Worm (Caenorhabditis elegans): Measurements from ENCODE around the gene taf-8.

The taf-8 gene

ce11 chrII:9682044-9682443, 12.9 kb downstream of the taf-8 start:
- no peak for TF ChIP-seq flt-1 (GFP tag; IDR thresholded peaks at IDR 0.05)
- TF ChIP-seq ceh-13 (GFP tag; optimal IDR thresholded peaks at IDR 0.05): no peak
- no peak for TF ChIP-seq hnd-1 (tag; optimal IDR thresholded peaks at IDR 0.05)
- TF ChIP-seq F13C5.2 (tag; optimal IDR thresholded peaks at IDR 0.05): no peak

- TF ChIP-seq tbx-11 (GFP tag; IDR thresholded peaks at IDR 0.05) (no peak), pes-1 (GFP tag; IDR thresholded peaks at IDR 0.05) (no peak), aly-1 (tag; optimal IDR thresholded peaks at IDR 0.05) (no peak), sea-1 (GFP tag; conservative IDR thresholded peaks at IDR 0.05) (no peak), F13C5.2 (tag; optimal IDR thresholded peaks at IDR 0.05) (no peak), hmbx-1 (tag; optimal IDR thresholded peaks at IDR 0.05) (no peak), scrt-1 (GFP tag; IDR thresholded peaks at IDR 0.05) (no peak), tbx-37 (GFP tag; conservative IDR thresholded peaks at IDR 0.05) (no peak), ceh-36 (tag; optimal IDR thresholded peaks at IDR 0.05) (no peak), hnd-1 (tag; optimal IDR thresholded peaks at IDR 0.05) (no peak), flt-1 (GFP tag; IDR thresholded peaks at IDR 0.05) (no peak), hmg-4 (GFP tag; optimal IDR thresholded peaks at IDR 0.05) (no peak), tra-4 (tag; optimal IDR thresholded peaks at IDR 0.05) (no peak)
These were observed 15.1 kb downstream of the taf-8 start for ce11 chrII:9684175-9684574.

ce11 chrII:9686663-9687193, 17.6 kb downstream of the taf-8 start, which contains the start of gene ZK1320.9:
Gene ZK1320.9, minus strand, starts transcription at chrII:9686713.
- no peak for TF ChIP-seq sea-1 (GFP tag; conservative IDR thresholded peaks at IDR 0.05)
- TF ChIP-seq ceh-13 (GFP tag; optimal IDR thresholded peaks at IDR 0.05): no peak
- no peak for TF ChIP-seq ceh-36 (tag; optimal IDR thresholded peaks at IDR 0.05)
- TF ChIP-seq pes-1 (GFP tag; IDR thresholded peaks at IDR 0.05): no peak
- TF ChIP-seq tra-4 (tag; optimal IDR thresholded peaks at IDR 0.05): no peak
- no peak for TF ChIP-seq hmg-4 (GFP tag; optimal IDR thresholded peaks at IDR 0.05)
- TF ChIP-seq tbx-37 (GFP tag; conservative IDR thresholded peaks at IDR 0.05): no peak
- TF ChIP-seq ets-7 (tag; optimal IDR thresholded peaks at IDR 0.05): no peak
- TF ChIP-seq F13C5.2 (tag; optimal IDR thresholded peaks at IDR 0.05): no peak
- TF ChIP-seq ama-1 (optimal IDR thresholded peaks at IDR 0.05): no peak
- no peak for TF ChIP-seq hnd-1 (tag; optimal IDR thresholded peaks at IDR 0.05)
- no peak for TF ChIP-seq aly-1 (tag; optimal IDR thresholded peaks at IDR 0.05)
- no peak for TF ChIP-seq tbx-11 (GFP tag; IDR thresholded peaks at IDR 0.05)
- no peak for TF ChIP-seq scrt-1 (GFP tag; IDR thresholded peaks at IDR 0.05)
- TF ChIP-seq flt-1 (GFP tag; IDR thresholded peaks at IDR 0.05): no peak
- no peak for TF ChIP-seq hmbx-1 (tag; optimal IDR thresholded peaks at IDR 0.05)
- no peak for TF ChIP-seq B0310.2 (tag; optimal IDR thresholded peaks at IDR 0.05)

ce11 chrII:9690067-9690632, 21.0 kb downstream of the taf-8 start:
- no peak for TF ChIP-seq F13C5.2 (tag; optimal IDR thresholded peaks at IDR 0.05)
- TF ChIP-seq tra-4 (tag; optimal IDR thresholded peaks at IDR 0.05): no peak
- TF ChIP-seq pes-1 (GFP tag; IDR thresholded peaks at IDR 0.05): no peak
- no peak for TF ChIP-seq scrt-1 (GFP tag; IDR thresholded peaks at IDR 0.05)
- no peak for TF ChIP-seq hmg-4 (GFP tag; optimal IDR thresholded peaks at IDR 0.05)
- TF ChIP-seq hnd-1 (tag; optimal IDR thresholded peaks at IDR 0.05): no peak
- TF ChIP-seq ceh-13 (GFP tag; optimal IDR thresholded peaks at IDR 0.05): no peak
- no peak for TF ChIP-seq tbx-37 (GFP tag; conservative IDR thresholded peaks at IDR 0.05)

- TF ChIP-seq sea-1 (GFP tag; conservative IDR thresholded peaks at IDR 0.05) (no peak), aly-1 (tag; optimal IDR thresholded peaks at IDR 0.05) (no peak), ets-7 (tag; optimal IDR thresholded peaks at IDR 0.05) (no peak), ceh-36 (tag; optimal IDR thresholded peaks at IDR 0.05) (no peak), hmbx-1 (tag; optimal IDR thresholded peaks at IDR 0.05) (no peak), hnd-1 (tag; optimal IDR thresholded peaks at IDR 0.05) (no peak), F13C5.2 (tag; optimal IDR thresholded peaks at IDR 0.05) (no peak), scrt-1 (GFP tag; IDR thresholded peaks at IDR 0.05) (no peak), pes-1 (GFP tag; IDR thresholded peaks at IDR 0.05) (no peak), tra-4 (tag; optimal IDR thresholded peaks at IDR 0.05) (no peak), B0310.2 (tag; optimal IDR thresholded peaks at IDR 0.05) (no peak), ceh-13 (GFP tag; optimal IDR thresholded peaks at IDR 0.05) (no peak), hmg-4 (GFP tag; optimal IDR thresholded peaks at IDR 0.05) (no peak), tbx-11 (GFP tag; IDR thresholded peaks at IDR 0.05) (no peak), ama-1 (optimal IDR thresholded peaks at IDR 0.05) (no peak), flt-1 (GFP tag; IDR thresholded peaks at IDR 0.05) (no peak), tbx-37 (GFP tag; conservative IDR thresholded peaks at IDR 0.05) (no peak)
These were observed 22.7 kb downstream of the taf-8 start, which contains the start of gene nlp-11 for ce11 chrII:9691839-9692238. Gene nlp-11, minus strand, starts transcription at chrII:9691939.

- no peak for TF ChIP-seq ets-7 (tag; optimal IDR thresholded peaks at IDR 0.05)
- no peak for TF ChIP-seq ceh-36 (tag; optimal IDR thresholded peaks at IDR 0.05)
- TF ChIP-seq aly-1 (tag; optimal IDR thresholded peaks at IDR 0.05): no peak
- no peak for TF ChIP-seq B0310.2 (tag; optimal IDR thresholded peaks at IDR 0.05)
- no peak for TF ChIP-seq sea-1 (GFP tag; conservative IDR thresholded peaks at IDR 0.05)
- no peak for TF ChIP-seq hmbx-1 (tag; optimal IDR thresholded peaks at IDR 0.05)
- no peak for TF ChIP-seq flt-1 (GFP tag; IDR thresholded peaks at IDR 0.05)
- no peak for TF ChIP-seq hmg-4 (GFP tag; optimal IDR thresholded peaks at IDR 0.05)
- TF ChIP-seq hnd-1 (tag; optimal IDR thresholded peaks at IDR 0.05): no peak
- no peak for TF ChIP-seq pes-1 (GFP tag; IDR thresholded peaks at IDR 0.05)
- TF ChIP-seq F13C5.2 (tag; optimal IDR thresholded peaks at IDR 0.05): no peak
- no peak for TF ChIP-seq ceh-13 (GFP tag; optimal IDR thresholded peaks at IDR 0.05)
- TF ChIP-seq ama-1 (optimal IDR thresholded peaks at IDR 0.05): no peak
- no peak for TF ChIP-seq tbx-37 (GFP tag; conservative IDR thresholded peaks at IDR 0.05)
These were observed 26.8 kb downstream of the taf-8 start for ce11 chrII:9695942-9696341.

- TF ChIP-seq ceh-36 (tag; optimal IDR thresholded peaks at IDR 0.05) (no peak), B0310.2 (tag; optimal IDR thresholded peaks at IDR 0.05) (no peak), ama-1 (optimal IDR thresholded peaks at IDR 0.05) (no peak), sea-1 (GFP tag; conservative IDR thresholded peaks at IDR 0.05) (no peak), scrt-1 (GFP tag; IDR thresholded peaks at IDR 0.05) (no peak), aly-1 (tag; optimal IDR thresholded peaks at IDR 0.05) (no peak), hmg-4 (GFP tag; optimal IDR thresholded peaks at IDR 0.05) (no peak), tbx-11 (GFP tag; IDR thresholded peaks at IDR 0.05) (no peak), ets-7 (tag; optimal IDR thresholded peaks at IDR 0.05) (no peak), pes-1 (GFP tag; IDR thresholded peaks at IDR 0.05) (no peak)
These were observed 31.2 kb downstream of the taf-8 start, which contains the start of the genes Y53C12A.8 and Y53C12A.7 for ce11 chrII:9700363-9700762. Gene Y53C12A.8, minus strand, starts transcription at chrII:9700463. Gene Y53C12A.7, plus strand, starts transcription at chrII:9700543.
